Fruit fly (Drosophila melanogaster): ENCODE results near the gene CG15471.

dm6 chrX:4783775-4784174, 1.2 kb upstream of the CG15471 start, which contains the start of gene CG6978:
- no peak for TF ChIP-seq CG8478 (optimal IDR thresholded peaks at IDR 0.05)
- no peak for TF ChIP-seq CTCF (optimal IDR thresholded peaks at IDR 0.05)

Data from S2 (cell line).